Worm (Caenorhabditis elegans) whole organism, L4/young adult: ENCODE data around the gene perm-3.

Source experiments
- W03F9.2 ChIP-seq: fragments of 150-350 bp; optimal IDR thresholded peaks from 2 replicates; lab custom pipeline; 2014; ENCODE audit warnings: missing biosample characterization, missing genetic modification characterization
- dao-5 ChIP-seq: sonication (generic microtip); optimal IDR thresholded peaks from 2 replicates; lab custom pipeline; 2016; ENCODE audit warnings: missing genotype, missing genetic modification characterization, moderate library complexity, missing compliant biosample characterization
- him-1 ChIP-seq: sonication (generic microtip); optimal IDR thresholded peaks from 2 replicates; lab custom pipeline; 2016; ENCODE audit warnings: missing genotype, missing genetic modification reagents, missing genetic modification characterization, missing compliant biosample characterization

ce11 chrIV:5374321-5374720 lies 20.3 kb downstream of the perm-3 start:
- TF ChIP-seq him-1 (tag; lab: Kevin White, UChicago) (no peak), dao-5 (tag; lab: Kevin White, UChicago) (no peak), W03F9.2 (tag; lab: Kevin White, UChicago) (no peak)
